Worm (Caenorhabditis elegans) whole organism, young adult: Measurements from ENCODE around the gene scl-10.

Experiments
- B0336.3 ChIP-seq: fragments of 200-800 bp; sonication (Bioruptor generic); IDR thresholded peaks from 2 replicates; pipeline ENCODE4 v1.3.6; 2022; ENCODE audit warnings: missing genetic modification characterization, missing compliant biosample characterization
- F49E8.2 ChIP-seq: sonication (generic microtip); optimal IDR thresholded peaks from 3 replicates; lab custom pipeline; 2017; ENCODE audit warnings: missing genetic modification characterization, mild to moderate bottlenecking, missing compliant biosample characterization, antibody characterized with exemption, moderate library complexity; ENCODE audit not compliant: insufficient read depth
- F52B5.7 ChIP-seq: sonication (generic microtip); optimal IDR thresholded peaks from 2 replicates; lab custom pipeline; 2016; ENCODE audit warnings: mild to moderate bottlenecking, missing genetic modification characterization, missing compliant biosample characterization
- F55B11.4 ChIP-seq: sonication (generic microtip); optimal IDR thresholded peaks from 2 replicates; lab custom pipeline; 2016; ENCODE audit warnings: missing compliant biosample characterization, missing genetic modification characterization, borderline replicate concordance; ENCODE audit not compliant: insufficient read depth
- Y53G8AR.9 ChIP-seq: fragments of 200-800 bp; sonication (Bioruptor generic); conservative IDR thresholded peaks from 2 replicates; pipeline ENCODE4 v1.3.6; 2022; ENCODE audit warnings: missing genetic modification reagents, missing genetic modification characterization, missing compliant biosample characterization
- Y79H2A.3 ChIP-seq: fragments of 200-800 bp; sonication (Bioruptor generic); conservative IDR thresholded peaks from 2 replicates; pipeline ENCODE4 v1.3.6; 2022; ENCODE audit warnings: missing genetic modification reagents, missing genetic modification characterization, missing compliant biosample characterization
- ama-1 ChIP-seq, 3 experiments: fragments of 150-350 bp in 1 of 3; sonication (generic microtip) in 2 of 3; optimal IDR thresholded peaks; 2 replicates each; lab custom pipeline; 2014 to 2018; ENCODE audit warnings: missing biosample characterization in 2 of 3, missing genetic modification characterization in 2 of 3, missing genetic modification reagents in 2 of 3
- aptf-3 ChIP-seq: fragments of 200-800 bp; sonication (Bioruptor generic); IDR thresholded peaks from 2 replicates; pipeline ENCODE4 v1.3.6; 2022; ENCODE audit warnings: missing genetic modification characterization, missing compliant biosample characterization
- atf-7 ChIP-seq: sonication (generic microtip); optimal IDR thresholded peaks from 2 replicates; lab custom pipeline; 2017; ENCODE audit warnings: mild to moderate bottlenecking, missing genetic modification characterization, missing compliant biosample characterization
- athp-1 ChIP-seq: sonication (generic microtip); optimal IDR thresholded peaks from 2 replicates; lab custom pipeline; 2017; ENCODE audit warnings: mild to moderate bottlenecking, missing genetic modification characterization, missing compliant biosample characterization
- attf-6 ChIP-seq: fragments of 200-800 bp; sonication (Bioruptor generic); IDR thresholded peaks from 2 replicates; pipeline ENCODE4 v1.3.6; 2022; ENCODE audit warnings: missing genetic modification reagents, missing genetic modification characterization, missing compliant biosample characterization
- cebp-1 ChIP-seq, 2 experiments: fragments of 200-800 bp in 1 of 2; sonication (Bioruptor generic) in 1 of 2; sonication (generic microtip) in 1 of 2; IDR thresholded peaks in 1 of 2; optimal IDR thresholded peaks in 1 of 2; 2 replicates each; pipeline versions ENCODE4 v1.3.6 to Lab custom; 2017 to 2022; ENCODE audit warnings: missing compliant biosample characterization in 2 of 2, missing genetic modification characterization in 2 of 2, mild to moderate bottlenecking in 1 of 2, missing genetic modification reagents in 1 of 2, moderate library complexity in 1 of 2
- cebp-2 ChIP-seq: fragments of 200-800 bp; sonication (Bioruptor generic); IDR thresholded peaks from 2 replicates; pipeline ENCODE4 v1.3.6; 2022; ENCODE audit warnings: missing genetic modification characterization, missing compliant biosample characterization
- ceh-40 ChIP-seq: fragments of 200-800 bp; sonication (Bioruptor generic); IDR thresholded peaks from 2 replicates; pipeline ENCODE4 v1.3.6; 2022; ENCODE audit warnings: missing genetic modification characterization, missing compliant biosample characterization
- ceh-79 ChIP-seq: sonication (generic microtip); optimal IDR thresholded peaks from 2 replicates; lab custom pipeline; 2017; ENCODE audit warnings: mild to moderate bottlenecking, missing genetic modification characterization, missing compliant biosample characterization
- egl-18 ChIP-seq: fragments of 200-800 bp; sonication (Bioruptor generic); IDR thresholded peaks from 2 replicates; pipeline ENCODE4 v1.3.6; 2022; ENCODE audit warnings: missing genetic modification reagents, missing genetic modification characterization, missing compliant biosample characterization
- hrde-1 ChIP-seq: sonication (generic microtip); optimal IDR thresholded peaks from 2 replicates; lab custom pipeline; 2016; ENCODE audit warnings: missing genetic modification characterization, mild to moderate bottlenecking, missing compliant biosample characterization, moderate library complexity, missing genotype, missing genetic modification reagents, borderline replicate concordance
- let-607 ChIP-seq, 2 experiments: fragments of 200-800 bp in 1 of 2; sonication (Bioruptor generic) in 1 of 2; sonication (generic microtip) in 1 of 2; optimal IDR thresholded peaks; 2 replicates each; lab custom pipeline; 2016 to 2018; ENCODE audit warnings: mild to moderate bottlenecking in 2 of 2, missing compliant biosample characterization in 2 of 2, missing genetic modification characterization in 2 of 2, moderate library complexity in 2 of 2, missing genotype in 1 of 2
- lin-26 ChIP-seq: fragments of 200-800 bp; sonication (Bioruptor generic); IDR thresholded peaks from 2 replicates; pipeline ENCODE4 v1.3.6; 2022; ENCODE audit warnings: missing genetic modification reagents, missing genetic modification characterization, missing compliant biosample characterization
- lin-54 ChIP-seq: fragments of 200-800 bp; sonication (Bioruptor generic); optimal IDR thresholded peaks from 2 replicates; lab custom pipeline; 2018; ENCODE audit warnings: mild to moderate bottlenecking, missing genetic modification characterization, missing compliant biosample characterization
- madf-3 ChIP-seq: fragments of 200-800 bp; sonication (Bioruptor generic); IDR thresholded peaks from 2 replicates; pipeline ENCODE4 v1.3.6; 2022; ENCODE audit warnings: missing genetic modification reagents, missing genetic modification characterization, missing compliant biosample characterization
- madf-6 ChIP-seq: fragments of 200-800 bp; sonication (Bioruptor generic); IDR thresholded peaks from 2 replicates; pipeline ENCODE4 v1.3.6; 2022; ENCODE audit warnings: missing genetic modification reagents, missing genetic modification characterization, missing compliant biosample characterization
- madf-8 ChIP-seq: fragments of 200-800 bp; sonication (Bioruptor generic); conservative IDR thresholded peaks from 2 replicates; pipeline ENCODE4 v1.3.6; 2022; ENCODE audit warnings: missing genetic modification reagents, missing genetic modification characterization, missing compliant biosample characterization
- mel-28 ChIP-seq: sonication (generic microtip); optimal IDR thresholded peaks from 2 replicates; lab custom pipeline; 2016; ENCODE audit warnings: borderline replicate concordance, mild to moderate bottlenecking, missing genetic modification characterization, missing compliant biosample characterization
- nfya-2 ChIP-seq: fragments of 200-800 bp; sonication (Bioruptor generic); IDR thresholded peaks from 2 replicates; pipeline ENCODE4 v1.3.6; 2022; ENCODE audit warnings: missing genetic modification reagents, missing genetic modification characterization, missing compliant biosample characterization
- nhr-80 ChIP-seq: sonication (generic microtip); optimal IDR thresholded peaks from 2 replicates; lab custom pipeline; 2016; ENCODE audit warnings: missing genetic modification characterization, missing compliant biosample characterization
- nhr-90 ChIP-seq: sonication (generic microtip); optimal IDR thresholded peaks from 2 replicates; lab custom pipeline; 2016; ENCODE audit warnings: missing genotype, mild to moderate bottlenecking, missing genetic modification characterization, missing compliant biosample characterization
- pbrm-1 ChIP-seq: fragments of 200-800 bp; sonication (Bioruptor generic); IDR thresholded peaks from 2 replicates; pipeline ENCODE4 v1.3.6; 2022; ENCODE audit warnings: missing genetic modification reagents, missing genetic modification characterization, missing compliant biosample characterization
- snpc-4 ChIP-seq, 5 experiments: fragments of 150-350 bp in 1 of 5; sonication (generic microtip) in 4 of 5; optimal IDR thresholded peaks; 2 replicates each; lab custom pipeline; 2014 to 2018; ENCODE audit warnings: missing genetic modification characterization in 5 of 5, missing biosample characterization in 3 of 5, antibody characterized with exemption in 2 of 5, mild to moderate bottlenecking in 2 of 5, missing compliant biosample characterization in 2 of 5, missing genotype in 2 of 5, moderate library complexity in 2 of 5, missing genetic modification reagents in 1 of 5
- zfh-2 ChIP-seq: fragments of 200-800 bp; sonication (Bioruptor generic); conservative IDR thresholded peaks from 2 replicates; pipeline ENCODE4 v1.3.6; 2022; ENCODE audit warnings: missing genetic modification reagents, missing genetic modification characterization, missing compliant biosample characterization
- ztf-18 ChIP-seq: sonication (generic microtip); optimal IDR thresholded peaks from 2 replicates; lab custom pipeline; 2016; ENCODE audit warnings: missing genotype, mild to moderate bottlenecking, missing genetic modification characterization, missing compliant biosample characterization

Gene scl-10

ce11 chrIV:13029674-13030466, 18.4 kb upstream of the scl-10 start:
- TF ChIP-seq B0336.3 (GFP tag; lab: Robert Waterston, UW) (peak; percentile 36; the same call in 1 of the 2 replicates), zfh-2 (peak; percentile 65), atf-7 (tag; lab: Kevin White, UChicago) (no peak), cebp-2 (GFP tag; lab: Robert Waterston, UW) (0 out of 2 replicates have a peak, but pooled peaks have one; percentile 59), F55B11.4 (tag; lab: Kevin White, UChicago) (no peak)

DNA sequence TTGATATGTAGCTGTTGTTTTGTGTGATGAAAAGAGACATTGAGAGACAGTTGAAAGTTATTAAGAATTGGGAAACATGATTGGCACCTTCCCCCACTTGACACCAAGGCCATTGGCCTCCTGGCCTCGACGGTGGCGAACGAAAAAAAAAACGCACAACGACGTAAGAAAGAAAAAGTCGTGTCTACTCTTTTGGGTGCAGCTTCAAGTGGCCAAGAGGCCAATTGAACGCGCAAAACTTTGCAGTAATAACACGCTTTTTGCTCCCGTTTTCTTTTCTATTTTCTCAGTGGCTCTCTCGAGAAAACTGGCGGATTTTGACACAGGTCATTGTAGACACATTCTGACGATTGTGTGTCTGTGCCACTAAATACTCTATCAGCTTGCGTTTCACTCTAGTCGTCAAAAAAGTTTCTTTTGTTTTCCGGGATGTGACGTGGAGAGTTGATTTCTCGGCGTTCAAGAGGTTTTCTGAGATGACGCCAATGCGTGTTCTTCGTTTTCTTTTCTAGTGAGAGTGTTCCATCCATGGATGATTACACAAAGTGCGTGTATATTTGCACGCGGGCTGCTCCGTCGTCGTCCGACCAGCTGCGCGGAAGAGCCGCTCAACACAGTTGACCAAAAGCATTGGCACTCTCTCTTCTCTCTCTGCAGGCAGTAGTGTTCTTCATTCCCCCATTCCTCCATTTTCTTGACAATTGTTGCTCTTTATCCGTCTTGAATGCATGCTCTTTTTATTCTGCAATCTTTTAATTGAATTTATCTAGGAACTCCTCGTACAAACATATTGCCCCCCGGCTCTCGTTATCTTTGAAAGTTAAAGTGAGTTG, 17.6 kb upstream of the scl-10 start:
- TF ChIP-seq madf-6 (GFP tag; lab: Robert Waterston, UW), result 0 out of 2 replicates have a peak, but pooled peaks have one; percentile 9
- peak; percentile 38; the same call in 1 of the 2 replicates for TF ChIP-seq zfh-2
- TF ChIP-seq ztf-18, result peak; percentile 2
- TF ChIP-seq aptf-3 (GFP tag; lab: Robert Waterston, UW), result no peak
- TF ChIP-seq Y53G8AR.9 (GFP tag; lab: Robert Waterston, UW), result 0 out of 2 replicates have a peak, but pooled peaks have one; percentile 20
- TF ChIP-seq, all 124 proteins: peak for 4

- peak; percentile 29 for TF ChIP-seq nhr-80 (tag; lab: Kevin White, UChicago)
- TF ChIP-seq lin-54, result no peak
- TF ChIP-seq ceh-40 (GFP tag; lab: Robert Waterston, UW), result no peak
- no peak for TF ChIP-seq cebp-1 (GFP tag; IDR thresholded peaks at IDR 0.05; lab: Robert Waterston, UW)
- peak; percentile 4 for TF ChIP-seq cebp-1 (tag; optimal IDR thresholded peaks at IDR 0.05; lab: Kevin White, UChicago)
- no peak for TF ChIP-seq madf-8 (GFP tag; lab: Robert Waterston, UW)
These were observed 16.1 kb upstream of the scl-10 start for ce11 chrIV:13032153-13032552.

DNA sequence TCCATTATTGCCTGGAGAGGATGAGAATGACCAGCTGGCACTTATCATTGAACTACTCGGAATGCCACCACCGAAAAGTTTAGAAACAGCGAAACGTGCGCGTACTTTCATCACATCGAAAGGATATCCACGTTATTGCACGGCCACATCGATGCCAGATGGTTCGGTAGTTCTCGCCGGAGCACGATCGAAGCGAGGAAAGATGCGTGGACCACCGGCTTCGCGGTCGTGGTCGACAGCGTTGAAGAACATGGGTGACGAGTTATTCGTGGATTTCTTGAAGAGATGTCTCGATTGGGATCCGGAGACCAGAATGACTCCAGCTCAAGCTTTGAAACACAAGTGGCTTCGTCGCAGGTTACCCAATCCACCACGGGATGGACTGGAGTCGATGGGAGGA, 14.7 kb upstream of the scl-10 start:
- 0 out of 2 replicates have a peak, but pooled peaks have one; percentile 30 for TF ChIP-seq madf-3 (GFP tag; lab: Robert Waterston, UW)
- TF ChIP-seq nfya-2 (GFP tag; lab: Robert Waterston, UW), result no peak
- 0 out of 2 replicates have a peak, but pooled peaks have one; percentile 47 for TF ChIP-seq egl-18
- TF ChIP-seq cebp-2 (GFP tag; lab: Robert Waterston, UW), result 0 out of 2 replicates have a peak, but pooled peaks have one; percentile 86
- TF ChIP-seq zfh-2, result peak; percentile 65
- peak; percentile 25 for TF ChIP-seq F52B5.7 (tag; lab: Kevin White, UChicago)
- no peak for TF ChIP-seq nhr-90 (tag; lab: Kevin White, UChicago)

- TF ChIP-seq ama-1 (optimal IDR thresholded peaks at IDR 0.05; lab: Kevin White, UChicago) (no peak), ama-1 (GFP tag; optimal IDR thresholded peaks at IDR 0.05; lab: Kevin White, UChicago) (peak in 1 of 2 experiments; percentile 32), ceh-79 (tag; lab: Kevin White, UChicago) (no peak), F49E8.2 (tag; lab: Kevin White, UChicago) (peak; percentile 11), cebp-1 (GFP tag; IDR thresholded peaks at IDR 0.05; lab: Robert Waterston, UW) (no peak), cebp-1 (tag; optimal IDR thresholded peaks at IDR 0.05; lab: Kevin White, UChicago) (peak; percentile 14), let-607 (tag; optimal IDR thresholded peaks at IDR 0.05; lab: Kevin White, UChicago) (no peak), madf-3 (GFP tag; lab: Robert Waterston, UW) (0 out of 2 replicates have a peak, but pooled peaks have one; percentile 32), hrde-1 (tag; lab: Kevin White, UChicago) (peak; percentile 37), pbrm-1 (no peak), athp-1 (tag; lab: Kevin White, UChicago) (peak; percentile 40), attf-6 (GFP tag; lab: Robert Waterston, UW) (0 out of 2 replicates have a peak, but pooled peaks have one; percentile 20), lin-26 (GFP tag; lab: Robert Waterston, UW) (no peak), Y79H2A.3 (GFP tag; lab: Robert Waterston, UW) (peak; percentile 52; the same call in 1 of the 2 replicates), B0336.3 (GFP tag; lab: Robert Waterston, UW) (peak; percentile 40; the same call in 1 of the 2 replicates), mel-28 (tag; lab: Kevin White, UChicago) (no peak), snpc-4 (GFP tag; optimal IDR thresholded peaks at IDR 0.05; lab: Kevin White, UChicago) (no peak), snpc-4 (tag; optimal IDR thresholded peaks at IDR 0.05; lab: Kevin White, UChicago) (peak in 1 of 4 experiments; percentile 19), F52B5.7 (tag; lab: Kevin White, UChicago) (peak; percentile 73)
- TF ChIP-seq, all 124 proteins: peak for 11
These were observed 13.0 kb upstream of the scl-10 start for ce11 chrIV:13035302-13035701.
